Worm (Caenorhabditis elegans) whole organism, late embryonic: ENCODE results near the gene fbxb-54.

Experiments
- K09A11.1 ChIP-seq: sonication (generic microtip); optimal IDR thresholded peaks from 2 replicates; lab custom pipeline; 2017; ENCODE audit warnings: antibody characterized with exemption, mild to moderate bottlenecking, missing genetic modification characterization, missing compliant biosample characterization; ENCODE audit not compliant: insufficient read depth
- ceh-19 ChIP-seq: fragments of 200-800 bp; sonication (Bioruptor generic); optimal IDR thresholded peaks from 2 replicates; lab custom pipeline; 2018; ENCODE audit warnings: mild to moderate bottlenecking, missing genetic modification characterization, missing compliant biosample characterization
- ceh-31 ChIP-seq: sonication (generic microtip); optimal IDR thresholded peaks from 2 replicates; lab custom pipeline; 2016; ENCODE audit warnings: missing genetic modification characterization, missing compliant biosample characterization
- fkh-10 ChIP-seq: fragments of 150-350 bp; optimal IDR thresholded peaks from 2 replicates; lab custom pipeline; 2014; ENCODE audit warnings: missing biosample characterization, missing genetic modification reagents, missing genetic modification characterization
- hlh-15 ChIP-seq: sonication (generic microtip); optimal IDR thresholded peaks from 2 replicates; lab custom pipeline; 2016; ENCODE audit warnings: missing genetic modification characterization, missing compliant biosample characterization
- lin-11 ChIP-seq: fragments of 200-800 bp; sonication (Bioruptor generic); optimal IDR thresholded peaks from 2 replicates; lab custom pipeline; 2018; ENCODE audit warnings: mild to moderate bottlenecking, missing genetic modification characterization, missing compliant biosample characterization
- mec-3 ChIP-seq: sonication (generic microtip); optimal IDR thresholded peaks from 2 replicates; lab custom pipeline; 2016; ENCODE audit warnings: borderline replicate concordance, missing genetic modification characterization, missing compliant biosample characterization
- unc-55 ChIP-seq: sonication (generic microtip); optimal IDR thresholded peaks from 2 replicates; lab custom pipeline; 2017; ENCODE audit warnings: missing biosample characterization, missing genetic modification reagents, missing genetic modification characterization

DNA sequence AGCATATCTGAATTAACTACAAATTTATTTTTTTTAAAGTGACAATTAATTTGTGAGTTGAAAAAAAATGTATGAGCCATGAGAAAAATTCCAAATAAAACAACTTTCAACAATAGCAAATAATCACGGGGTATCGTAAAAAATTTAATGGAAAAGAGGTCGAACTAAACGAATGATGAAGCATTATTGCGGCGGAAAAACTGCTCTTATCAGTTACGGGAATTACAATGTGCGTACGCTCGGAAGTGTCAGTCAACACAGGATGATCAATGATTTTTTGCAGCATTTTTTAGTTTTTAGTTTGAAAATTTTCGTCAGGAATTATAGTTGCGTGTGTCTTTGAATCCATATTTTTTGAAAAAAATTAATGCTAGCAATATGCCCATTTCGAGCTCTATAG, 20.7 kb upstream of the fbxb-54 start:
- TF ChIP-seq mec-3 (tag; lab: Kevin White, UChicago): no peak
- no peak for TF ChIP-seq fkh-10 (GFP tag; lab: Kevin White, UChicago)
- TF ChIP-seq lin-11 (tag; lab: Kevin White, UChicago): no peak
- TF ChIP-seq ceh-19 (GFP tag; lab: Kevin White, UChicago): no peak
- no peak for TF ChIP-seq unc-55
- TF ChIP-seq K09A11.1 (tag; lab: Kevin White, UChicago): no peak
- no peak for TF ChIP-seq ceh-31 (tag; lab: Kevin White, UChicago)
- no peak for TF ChIP-seq hlh-15
